Worm (Caenorhabditis elegans) whole organism, L4 larva: Measurements from ENCODE around the gene tbx-9.

Source experiments
- F26F4.8 ChIP-seq: fragments of 200-800 bp; sonication (Bioruptor generic); conservative IDR thresholded peaks from 2 replicates; pipeline ENCODE4 v1.3.6; 2022; ENCODE audit warnings: missing genetic modification characterization, missing compliant biosample characterization
- F37D6.2 ChIP-seq: sonication (generic microtip); optimal IDR thresholded peaks from 2 replicates; lab custom pipeline; 2016; ENCODE audit warnings: mild to moderate bottlenecking, missing genetic modification characterization, missing compliant biosample characterization
- F44E2.7 ChIP-seq: fragments of 200-800 bp; sonication (Bioruptor generic); IDR thresholded peaks from 2 replicates; pipeline ENCODE4 v2.1.2; 2022; ENCODE audit warnings: missing genetic modification characterization, missing compliant biosample characterization
- T20F7.1 ChIP-seq: fragments of 200-800 bp; sonication (Bioruptor generic); optimal IDR thresholded peaks from 2 replicates; lab custom pipeline; 2018; ENCODE audit warnings: mild to moderate bottlenecking, missing genetic modification characterization, missing compliant biosample characterization
- T26A8.4 ChIP-seq: fragments of 200-800 bp; sonication (Bioruptor generic); IDR thresholded peaks from 2 replicates; pipeline ENCODE4 v1.3.6; 2022; ENCODE audit warnings: missing genetic modification characterization, missing compliant biosample characterization
- Y105C5A.15 ChIP-seq: fragments of 200-800 bp; sonication (Bioruptor generic); IDR thresholded peaks from 2 replicates; pipeline ENCODE4 v1.3.6; 2022; ENCODE audit warnings: missing genetic modification characterization, missing compliant biosample characterization
- Y48G9A.11 ChIP-seq: fragments of 200-800 bp; sonication (Bioruptor generic); IDR thresholded peaks from 2 replicates; pipeline ENCODE4 v1.3.6; 2022; ENCODE audit warnings: missing genetic modification reagents, missing genetic modification characterization, missing compliant biosample characterization
- ZK337.2 ChIP-seq: fragments of 200-800 bp; sonication (Bioruptor generic); IDR thresholded peaks from 2 replicates; pipeline ENCODE4 v1.3.6; 2022; ENCODE audit warnings: missing genetic modification reagents, missing genetic modification characterization, missing compliant biosample characterization
- ZK546.5 ChIP-seq, 2 experiments: sonication (generic microtip); optimal IDR thresholded peaks; 2 replicates each; lab custom pipeline; 2017; ENCODE audit warnings: missing biosample characterization in 2 of 2, missing genetic modification characterization in 2 of 2
- aly-2 ChIP-seq: sonication (generic microtip); optimal IDR thresholded peaks from 2 replicates; lab custom pipeline; 2018; ENCODE audit warnings: missing biosample characterization, missing genetic modification characterization
- ceh-20 ChIP-seq: fragments of 200-800 bp; sonication (Bioruptor generic); IDR thresholded peaks from 2 replicates; pipeline ENCODE4 v1.3.6; 2022; ENCODE audit warnings: missing genetic modification reagents, missing genetic modification characterization, missing compliant biosample characterization
- ceh-32 ChIP-seq: sonication (generic microtip); optimal IDR thresholded peaks from 2 replicates; lab custom pipeline; 2016; ENCODE audit warnings: mild to moderate bottlenecking, missing genetic modification characterization, missing compliant biosample characterization; ENCODE audit not compliant: poor library complexity
- ceh-44 ChIP-seq: fragments of 200-800 bp; sonication (Bioruptor generic); IDR thresholded peaks from 2 replicates; pipeline ENCODE4 v1.3.6; 2022; ENCODE audit warnings: missing genetic modification reagents, missing genetic modification characterization, missing compliant biosample characterization
- ceh-82 ChIP-seq: sonication (generic microtip); optimal IDR thresholded peaks from 2 replicates; lab custom pipeline; 2017; ENCODE audit warnings: missing biosample characterization, missing genetic modification characterization
- ces-1 ChIP-seq: fragments of 150-350 bp; sonication (generic microtip); optimal IDR thresholded peaks from 4 replicates; lab custom pipeline; 2014; ENCODE audit warnings: missing biosample characterization, missing genetic modification reagents, missing genetic modification characterization
- cey-2 ChIP-seq: sonication (generic microtip); optimal IDR thresholded peaks from 3 replicates; lab custom pipeline; 2017; ENCODE audit warnings: missing genetic modification characterization, mild to moderate bottlenecking, missing compliant biosample characterization, antibody characterized with exemption, borderline replicate concordance; ENCODE audit not compliant: insufficient read depth
- dmd-6 ChIP-seq: fragments of 200-800 bp; sonication (Bioruptor generic); IDR thresholded peaks from 2 replicates; pipeline ENCODE4 v1.3.6; 2022; ENCODE audit warnings: missing genetic modification reagents, missing genetic modification characterization, missing compliant biosample characterization
- dmd-8 ChIP-seq: fragments of 200-800 bp; sonication (Bioruptor generic); IDR thresholded peaks from 2 replicates; pipeline ENCODE4 v1.3.6; 2022; ENCODE audit warnings: missing genetic modification characterization, missing compliant biosample characterization
- dve-1 ChIP-seq: sonication (generic microtip); optimal IDR thresholded peaks from 2 replicates; lab custom pipeline; 2017; ENCODE audit warnings: antibody characterized with exemption, mild to moderate bottlenecking, missing genetic modification characterization, missing compliant biosample characterization; ENCODE audit not compliant: insufficient read depth
- fos-1 ChIP-seq: fragments of 150-350 bp; optimal IDR thresholded peaks from 2 replicates; lab custom pipeline; 2014; ENCODE audit warnings: missing biosample characterization, missing genetic modification characterization
- gei-8 ChIP-seq: fragments of 200-800 bp; sonication (Bioruptor generic); optimal IDR thresholded peaks from 2 replicates; lab custom pipeline; 2018; ENCODE audit warnings: mild to moderate bottlenecking, missing genetic modification characterization, missing compliant biosample characterization
- hlh-11 ChIP-seq: fragments of 200-800 bp; sonication (Bioruptor generic); optimal IDR thresholded peaks from 2 replicates; lab custom pipeline; 2018; ENCODE audit warnings: mild to moderate bottlenecking, missing genetic modification characterization, missing compliant biosample characterization
- jun-1 ChIP-seq: fragments of 150-350 bp; optimal IDR thresholded peaks from 2 replicates; lab custom pipeline; 2014; ENCODE audit warnings: missing biosample characterization, missing genetic modification reagents, missing genetic modification characterization
- lim-7 ChIP-seq: fragments of 200-800 bp; sonication (Bioruptor generic); IDR thresholded peaks from 2 replicates; pipeline ENCODE4 v1.3.6; 2022; ENCODE audit warnings: missing genetic modification characterization, missing compliant biosample characterization
- lin-1 ChIP-seq: fragments of 200-800 bp; sonication (Bioruptor generic); IDR thresholded peaks from 2 replicates; pipeline ENCODE4 v1.3.6; 2022; ENCODE audit warnings: missing genetic modification reagents, missing genetic modification characterization, missing compliant biosample characterization
- lin-15B ChIP-seq: fragments of 150-350 bp; sonication (generic microtip); optimal IDR thresholded peaks from 3 replicates; lab custom pipeline; 2014; ENCODE audit warnings: missing biosample characterization, missing genetic modification characterization
- lir-3 ChIP-seq: sonication (generic microtip); optimal IDR thresholded peaks from 2 replicates; lab custom pipeline; 2016; ENCODE audit warnings: mild to moderate bottlenecking, missing genetic modification characterization, missing compliant biosample characterization
- lsy-2 ChIP-seq, 2 experiments: fragments of 150-350 bp in 1 of 2; sonication (generic microtip) in 1 of 2; optimal IDR thresholded peaks; 2 replicates each; lab custom pipeline; 2014 to 2017; ENCODE audit warnings: missing biosample characterization in 2 of 2, missing genetic modification characterization in 2 of 2
- madf-9 ChIP-seq: fragments of 200-800 bp; sonication (Bioruptor generic); conservative IDR thresholded peaks from 2 replicates; pipeline ENCODE4 v1.3.6; 2022; ENCODE audit warnings: missing genetic modification reagents, missing genetic modification characterization, missing compliant biosample characterization
- mdl-1 ChIP-seq, 2 experiments: fragments of 150-350 bp in 1 of 2; sonication (generic microtip) in 1 of 2; optimal IDR thresholded peaks; 2 replicates each; lab custom pipeline; 2014 to 2017; ENCODE audit warnings: missing biosample characterization in 2 of 2, missing genetic modification characterization in 2 of 2
- mxl-2 ChIP-seq: fragments of 200-800 bp; sonication (Bioruptor generic); conservative IDR thresholded peaks from 2 replicates; pipeline ENCODE4 v1.3.6; 2022; ENCODE audit warnings: missing genetic modification reagents, missing genetic modification characterization, missing compliant biosample characterization
- nhr-11 ChIP-seq: fragments of 150-350 bp; optimal IDR thresholded peaks from 2 replicates; lab custom pipeline; 2014; ENCODE audit warnings: missing biosample characterization, missing genetic modification characterization
- nhr-237 ChIP-seq: sonication (generic microtip); optimal IDR thresholded peaks from 2 replicates; lab custom pipeline; 2017; ENCODE audit warnings: missing biosample characterization, missing genetic modification characterization
- nhr-28 ChIP-seq: fragments of 150-350 bp; optimal IDR thresholded peaks from 2 replicates; lab custom pipeline; 2014; ENCODE audit warnings: missing biosample characterization, missing genetic modification characterization
- nhr-42 ChIP-seq: fragments of 200-800 bp; sonication (Bioruptor generic); IDR thresholded peaks from 2 replicates; pipeline ENCODE4 v1.3.6; 2022; ENCODE audit warnings: missing genetic modification characterization, missing compliant biosample characterization
- nhr-48 ChIP-seq: sonication (generic microtip); optimal IDR thresholded peaks from 2 replicates; lab custom pipeline; 2016; ENCODE audit warnings: mild to moderate bottlenecking, missing genetic modification characterization, missing compliant biosample characterization
- nhr-76 ChIP-seq: fragments of 150-350 bp; optimal IDR thresholded peaks from 2 replicates; lab custom pipeline; 2014; ENCODE audit warnings: missing biosample characterization, missing genetic modification characterization
- nhr-77 ChIP-seq: fragments of 150-350 bp; optimal IDR thresholded peaks from 2 replicates; lab custom pipeline; 2014; ENCODE audit warnings: missing biosample characterization, missing genetic modification characterization
- pha-4 ChIP-seq, 2 experiments: fragments of 150-350 bp in 1 of 2; fragments of 200-800 bp in 1 of 2; sonication (Bioruptor generic) in 1 of 2; IDR thresholded peaks in 1 of 2; optimal IDR thresholded peaks in 1 of 2; 2 replicates each; pipeline versions ENCODE4 v1.3.6 to Lab custom; 2014 to 2022; ENCODE audit warnings: missing genetic modification characterization in 2 of 2, missing genetic modification reagents in 2 of 2, missing biosample characterization in 1 of 2, missing compliant biosample characterization in 1 of 2
- saeg-2 ChIP-seq: fragments of 200-800 bp; sonication (Bioruptor generic); IDR thresholded peaks from 2 replicates; pipeline ENCODE4 v1.3.6; 2022; ENCODE audit warnings: missing genetic modification reagents, missing genetic modification characterization, missing compliant biosample characterization
- sdz-12 ChIP-seq: fragments of 200-800 bp; sonication (Bioruptor generic); optimal IDR thresholded peaks from 2 replicates; lab custom pipeline; 2018; ENCODE audit warnings: mild to moderate bottlenecking, missing genetic modification characterization, missing compliant biosample characterization
- skn-1 ChIP-seq: fragments of 150-350 bp; optimal IDR thresholded peaks from 2 replicates; lab custom pipeline; 2014; ENCODE audit warnings: missing biosample characterization, missing genetic modification characterization
- tra-1 ChIP-seq: fragments of 200-800 bp; sonication (Bioruptor generic); IDR thresholded peaks from 2 replicates; pipeline ENCODE4 v1.3.6; 2022; ENCODE audit warnings: missing genetic modification reagents, missing genetic modification characterization, missing compliant biosample characterization
- unc-130 ChIP-seq: sonication (generic microtip); optimal IDR thresholded peaks from 2 replicates; lab custom pipeline; 2016; ENCODE audit warnings: missing genetic modification reagents, missing genetic modification characterization, missing compliant biosample characterization
- unc-62 ChIP-seq, 3 experiments: fragments of 150-350 bp in 1 of 3; sonication (generic microtip); optimal IDR thresholded peaks in 2 of 3; peaks in 1 of 3; 1 replicate in 1 of 3; 2 replicates in 2 of 3; lab custom pipeline; 2014 to 2017; ENCODE audit warnings: missing biosample characterization in 3 of 3, missing genetic modification characterization in 3 of 3, missing genetic modification reagents in 3 of 3, missing genotype in 1 of 3
- vab-7 ChIP-seq: fragments of 200-800 bp; sonication (Bioruptor generic); IDR thresholded peaks from 2 replicates; pipeline ENCODE4 v1.3.6; 2022; ENCODE audit warnings: missing genetic modification reagents, missing genetic modification characterization, missing compliant biosample characterization
- zip-11 ChIP-seq: fragments of 200-800 bp; sonication (Bioruptor generic); IDR thresholded peaks from 2 replicates; pipeline ENCODE4 v1.3.6; 2022; ENCODE audit warnings: missing genetic modification characterization, missing compliant biosample characterization
- ztf-11 ChIP-seq: fragments of 150-350 bp; optimal IDR thresholded peaks from 2 replicates; lab custom pipeline; 2014; ENCODE audit warnings: missing biosample characterization, missing genetic modification characterization

The tbx-9 gene

DNA sequence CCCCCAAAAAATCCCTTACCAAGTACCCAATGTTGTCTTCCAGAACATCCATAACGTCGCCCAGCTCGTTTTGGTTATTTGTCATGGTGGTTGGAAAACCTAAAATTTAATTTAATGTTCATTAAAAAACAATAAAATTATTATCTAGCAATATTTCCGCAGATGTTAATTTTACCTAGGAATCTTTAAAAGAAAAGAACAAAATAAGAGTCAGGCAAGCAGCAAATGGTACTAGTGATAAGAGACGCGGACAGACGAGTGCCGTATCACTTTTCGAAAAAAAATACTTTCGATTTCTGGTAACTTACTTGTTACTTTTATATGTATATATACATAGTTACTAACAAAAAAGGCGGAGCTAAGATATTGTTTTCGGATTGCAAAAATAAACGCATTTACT, 30.6 kb downstream of the tbx-9 start, which contains the start of gene T07A5.7:
Gene T07A5.7, minus strand, starts transcription at position 101 of the 400 bp plus-strand sequence.
- TF ChIP-seq F44E2.7 (GFP tag; lab: Robert Waterston, UW), result no peak
- no peak for TF ChIP-seq zip-11 (GFP tag; lab: Robert Waterston, UW)
- no peak for TF ChIP-seq jun-1
- TF ChIP-seq lin-15B (tag; lab: Kevin White, UChicago), result no peak
- TF ChIP-seq gei-8 (GFP tag; lab: Kevin White, UChicago), result no peak
- no peak for TF ChIP-seq F37D6.2 (tag; lab: Kevin White, UChicago)
- TF ChIP-seq T20F7.1, result no peak
- TF ChIP-seq lsy-2 (tag; optimal IDR thresholded peaks at IDR 0.05; lab: Kevin White, UChicago), result no peak
- TF ChIP-seq nhr-77 (tag; lab: Kevin White, UChicago), result no peak
- TF ChIP-seq saeg-2, result no peak
- TF ChIP-seq mdl-1 (tag; optimal IDR thresholded peaks at IDR 0.05; lab: Kevin White, UChicago), result no peak
- TF ChIP-seq ceh-82 (tag; lab: Kevin White, UChicago), result no peak
- no peak for TF ChIP-seq ZK546.5 (tag; optimal IDR thresholded peaks at IDR 0.05; lab: Kevin White, UChicago)
- no peak for TF ChIP-seq ceh-44 (GFP tag; lab: Robert Waterston, UW)
- no peak for TF ChIP-seq ceh-32
- no peak for TF ChIP-seq mxl-2 (GFP tag; lab: Robert Waterston, UW)
- TF ChIP-seq pha-4 (GFP tag; IDR thresholded peaks at IDR 0.05; lab: Robert Waterston, UW), result no peak
- no peak for TF ChIP-seq pha-4 (tag; optimal IDR thresholded peaks at IDR 0.05; lab: Kevin White, UChicago)
- no peak for TF ChIP-seq ceh-20 (GFP tag; lab: Robert Waterston, UW)

DNA sequence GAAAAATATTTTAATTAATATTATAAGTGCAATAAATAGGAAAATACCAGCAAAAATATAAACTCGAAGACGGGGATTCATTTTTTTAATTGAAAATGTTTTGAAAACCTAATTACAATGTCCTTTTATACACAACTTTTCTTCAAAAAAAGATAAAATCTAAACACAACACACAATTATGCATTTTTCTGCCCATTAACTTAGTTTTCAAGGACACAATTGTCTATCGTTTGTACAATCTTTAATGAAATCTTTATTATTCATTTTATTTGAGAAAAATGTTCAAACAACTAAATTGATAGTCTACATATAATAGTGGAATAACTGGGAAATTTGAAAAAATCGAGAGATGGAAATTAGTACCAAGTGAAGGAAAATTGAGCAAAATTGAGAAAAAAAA, 35.6 kb downstream of the tbx-9 start, which contains the start of gene T07A5.1:
Gene T07A5.1, minus strand, starts transcription at position 149 of the 400 bp plus-strand sequence.
- TF ChIP-seq ceh-32 (no peak), aly-2 (tag; lab: Kevin White, UChicago) (no peak), nhr-42 (GFP tag; lab: Robert Waterston, UW) (no peak), fos-1 (no peak), vab-7 (GFP tag; lab: Robert Waterston, UW) (no peak), lin-1 (GFP tag; lab: Robert Waterston, UW) (no peak), Y48G9A.11 (GFP tag; lab: Robert Waterston, UW) (no peak), ces-1 (GFP tag; lab: Kevin White, UChicago) (no peak), ZK337.2 (no peak), ztf-11 (tag; lab: Kevin White, UChicago) (no peak)

DNA sequence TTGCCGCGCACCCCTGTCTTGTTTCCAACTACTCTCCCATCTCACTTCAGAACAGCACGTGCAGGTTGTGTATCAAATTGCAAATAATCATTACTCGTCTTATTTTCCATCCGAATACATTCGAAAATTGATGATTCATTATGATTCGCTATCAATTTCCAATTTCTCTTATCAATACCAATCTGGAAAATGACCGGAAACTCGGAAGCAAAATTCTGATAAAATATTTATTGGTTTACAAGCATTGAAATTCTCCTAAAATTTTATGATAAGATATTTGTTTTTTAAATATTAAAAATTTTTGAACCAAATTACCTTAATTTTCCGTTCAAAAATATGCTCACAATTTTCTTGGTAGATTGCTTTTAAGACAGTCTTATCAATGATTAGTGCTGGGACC, 36.4 kb downstream of the tbx-9 start:
- TF ChIP-seq lsy-2 (tag; optimal IDR thresholded peaks at IDR 0.05; lab: Kevin White, UChicago), result no peak
- no peak for TF ChIP-seq tra-1 (GFP tag; lab: Robert Waterston, UW)
- TF ChIP-seq cey-2 (tag; lab: Kevin White, UChicago), result no peak
- TF ChIP-seq lir-3, result no peak
- TF ChIP-seq unc-62 (GFP tag; optimal IDR thresholded peaks at IDR 0.05 in 1 of 2; lab: Kevin White, UChicago), result no peak
- no peak for TF ChIP-seq unc-62 (tag; optimal IDR thresholded peaks at IDR 0.05; lab: Kevin White, UChicago)
- no peak for TF ChIP-seq madf-9
- TF ChIP-seq Y105C5A.15, result no peak
- peak; percentile 21; the same call in 1 of the 2 replicates for TF ChIP-seq dmd-6 (GFP tag; lab: Robert Waterston, UW)
- TF ChIP-seq nhr-237, result no peak
- TF ChIP-seq dve-1 (tag; lab: Kevin White, UChicago), result no peak
- TF ChIP-seq hlh-11 (tag; lab: Kevin White, UChicago), result no peak
- TF ChIP-seq saeg-2, result no peak
- peak; percentile 34 for TF ChIP-seq nhr-28
- no peak for TF ChIP-seq nhr-48
- no peak for TF ChIP-seq T20F7.1
- no peak for TF ChIP-seq jun-1
- no peak for TF ChIP-seq Y48G9A.11 (GFP tag; lab: Robert Waterston, UW)
- TF ChIP-seq T26A8.4 (GFP tag; lab: Robert Waterston, UW), result no peak
- no peak for TF ChIP-seq nhr-76 (tag; lab: Kevin White, UChicago)
- TF ChIP-seq unc-130, result no peak
- no peak for TF ChIP-seq aly-2 (tag; lab: Kevin White, UChicago)
- TF ChIP-seq dmd-8 (GFP tag; lab: Robert Waterston, UW), result no peak
- TF ChIP-seq skn-1 (tag; lab: Kevin White, UChicago), result no peak
- no peak for TF ChIP-seq lim-7 (GFP tag; lab: Robert Waterston, UW)
- TF ChIP-seq F26F4.8, result no peak
- TF ChIP-seq sdz-12, result no peak
- no peak for TF ChIP-seq nhr-11
